Worm (Caenorhabditis elegans) whole organism, mixed stage, embryonic: ENCODE results near the gene C32B5.7.

ENCODE experiments used
- M03D4.4 ChIP-seq: sonication (generic microtip); optimal IDR thresholded peaks from 2 replicates; lab custom pipeline; 2017; ENCODE audit warnings: mild to moderate bottlenecking, missing genetic modification characterization, missing compliant biosample characterization
- drap-1 ChIP-seq: fragments of 200-800 bp; sonication (Bioruptor generic); optimal IDR thresholded peaks from 3 replicates; lab custom pipeline; 2018; ENCODE audit warnings: mild to moderate bottlenecking, missing genetic modification characterization, missing compliant biosample characterization
- elt-1 ChIP-seq: sonication (generic microtip); optimal IDR thresholded peaks from 2 replicates; lab custom pipeline; 2017; ENCODE audit warnings: missing genetic modification characterization, mild to moderate bottlenecking, missing compliant biosample characterization, antibody characterized with exemption, moderate library complexity, borderline replicate concordance; ENCODE audit not compliant: insufficient read depth
- elt-3 ChIP-seq: fragments of 150-350 bp; optimal IDR thresholded peaks from 2 replicates; lab custom pipeline; 2014; ENCODE audit warnings: missing biosample characterization, missing genetic modification characterization
- lin-13 ChIP-seq: fragments of 150-350 bp; optimal IDR thresholded peaks from 2 replicates; lab custom pipeline; 2014; ENCODE audit warnings: missing biosample characterization, missing genetic modification characterization
- lsy-2 ChIP-seq: fragments of 150-350 bp; optimal IDR thresholded peaks from 2 replicates; lab custom pipeline; 2014; ENCODE audit warnings: missing biosample characterization, missing genetic modification characterization
- nhr-12 ChIP-seq: fragments of 150-350 bp; optimal IDR thresholded peaks from 2 replicates; lab custom pipeline; 2014; ENCODE audit warnings: missing biosample characterization, missing genetic modification characterization
- nhr-28 ChIP-seq: fragments of 150-350 bp; optimal IDR thresholded peaks from 2 replicates; lab custom pipeline; 2014; ENCODE audit warnings: missing biosample characterization, missing genetic modification characterization
- nhr-76 ChIP-seq: sonication (generic microtip); optimal IDR thresholded peaks from 2 replicates; lab custom pipeline; 2017; ENCODE audit warnings: missing biosample characterization, missing genetic modification characterization
- pha-4 ChIP-seq: fragments of 150-350 bp; optimal IDR thresholded peaks from 2 replicates; lab custom pipeline; 2018; ENCODE audit warnings: missing biosample characterization, missing genetic modification reagents, missing genetic modification characterization
- snpc-4 ChIP-seq: fragments of 150-350 bp; optimal IDR thresholded peaks from 2 replicates; lab custom pipeline; 2014; ENCODE audit warnings: missing biosample characterization, missing genetic modification characterization
- unc-39 ChIP-seq: fragments of 150-350 bp; optimal IDR thresholded peaks from 2 replicates; lab custom pipeline; 2014; ENCODE audit warnings: missing biosample characterization, missing genetic modification characterization
- unc-62 ChIP-seq: fragments of 150-350 bp; optimal IDR thresholded peaks from 2 replicates; lab custom pipeline; 2014; ENCODE audit warnings: missing biosample characterization, missing genetic modification reagents, missing genetic modification characterization
- ztf-11 ChIP-seq: fragments of 150-350 bp; optimal IDR thresholded peaks from 2 replicates; lab custom pipeline; 2014; ENCODE audit warnings: missing biosample characterization, missing genetic modification characterization

ce11 chrII:923521-923920 lies 36.8 kb upstream of the C32B5.7 start, which contains the start of gene fbxc-28:
- TF ChIP-seq drap-1 (GFP tag; lab: Kevin White, UChicago), result no peak
- TF ChIP-seq elt-3 (tag; lab: Kevin White, UChicago), result no peak
- no peak for TF ChIP-seq M03D4.4 (tag; lab: Kevin White, UChicago)
- TF ChIP-seq lsy-2 (tag; lab: Kevin White, UChicago), result no peak
- no peak for TF ChIP-seq nhr-76 (tag; lab: Kevin White, UChicago)
- TF ChIP-seq ztf-11 (tag; lab: Kevin White, UChicago), result no peak
- TF ChIP-seq snpc-4 (tag; lab: Kevin White, UChicago), result no peak
- TF ChIP-seq unc-39, result no peak
- no peak for TF ChIP-seq unc-62 (GFP tag; lab: Kevin White, UChicago)
- no peak for TF ChIP-seq nhr-28 (tag; lab: Kevin White, UChicago)
- TF ChIP-seq nhr-12 (tag; lab: Kevin White, UChicago), result no peak
- no peak for TF ChIP-seq elt-1 (tag; lab: Kevin White, UChicago)
- no peak for TF ChIP-seq lin-13 (tag; lab: Kevin White, UChicago)
- no peak for TF ChIP-seq pha-4 (tag; lab: Kevin White, UChicago)
